Fruit fly (Drosophila melanogaster) whole organism, adult: Measurements from ENCODE around the gene CG7551.

Experiments used
- CG11617 ChIP-seq: fragments of 200-800 bp; sonication (Bioruptor generic); optimal IDR thresholded peaks from 2 replicates; lab custom pipeline; 2017; ENCODE audit warnings: mild to moderate bottlenecking, missing biosample characterization, missing genetic modification reagents, missing genetic modification characterization
- CG14711 ChIP-seq: fragments of 200-800 bp; sonication (Bioruptor generic); optimal IDR thresholded peaks from 2 replicates; lab custom pipeline; 2018; ENCODE audit warnings: missing biosample characterization, mild to moderate bottlenecking, missing genetic modification characterization, moderate library complexity
- CG33017 ChIP-seq: fragments of 200-800 bp; sonication (Bioruptor generic); optimal IDR thresholded peaks from 2 replicates; lab custom pipeline; 2018; ENCODE audit warnings: missing biosample characterization, mild to moderate bottlenecking, missing genetic modification characterization, moderate library complexity
- CG5204 ChIP-seq: fragments of 200-800 bp; sonication (Bioruptor generic); optimal IDR thresholded peaks from 2 replicates; lab custom pipeline; 2016; ENCODE audit warnings: missing biosample characterization, missing genetic modification characterization
- CG7045 ChIP-seq: fragments of 200-800 bp; sonication (Bioruptor generic); optimal IDR thresholded peaks from 2 replicates; lab custom pipeline; 2017; ENCODE audit warnings: missing biosample characterization, mild to moderate bottlenecking, missing genetic modification characterization
- CG7101 ChIP-seq: fragments of 200-800 bp; sonication (Bioruptor generic); optimal IDR thresholded peaks from 2 replicates; lab custom pipeline; 2018; ENCODE audit warnings: missing biosample characterization, mild to moderate bottlenecking, missing genetic modification characterization, moderate library complexity
- Mnt ChIP-seq: fragments of 200-800 bp; sonication (Bioruptor generic); optimal IDR thresholded peaks from 2 replicates; lab custom pipeline; 2016; ENCODE audit warnings: missing biosample characterization, mild to moderate bottlenecking, missing genetic modification characterization
- cic ChIP-seq: fragments of 200-800 bp; sonication (Bioruptor generic); optimal IDR thresholded peaks from 2 replicates; lab custom pipeline; 2017; ENCODE audit warnings: missing biosample characterization, mild to moderate bottlenecking, missing genetic modification characterization, moderate library complexity
- tj ChIP-seq: fragments of 200-800 bp; sonication (Bioruptor generic); optimal IDR thresholded peaks from 3 replicates; lab custom pipeline; 2017; ENCODE audit warnings: missing biosample characterization, mild to moderate bottlenecking, missing genetic modification characterization, moderate library complexity

DNA sequence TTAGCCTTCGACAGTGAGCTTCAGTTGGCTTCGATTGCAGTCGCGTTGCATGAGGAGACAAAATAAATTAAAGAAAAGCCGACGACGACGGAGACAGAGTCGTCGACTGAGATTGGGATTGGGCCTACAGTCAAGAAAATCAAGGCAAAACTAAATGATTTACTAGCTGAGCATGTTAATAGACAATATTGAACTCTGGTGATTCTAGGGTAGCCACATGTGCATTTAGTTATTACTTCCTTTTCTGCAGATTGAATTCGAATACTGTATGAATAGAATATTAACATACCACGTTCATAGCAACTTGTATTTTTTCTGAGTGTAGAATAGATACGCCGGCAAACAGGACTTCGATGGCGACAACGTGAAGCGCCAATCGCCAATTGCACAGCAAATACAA, 9.9 kb upstream of the CG7551 start:
- no peak for TF ChIP-seq CG5204 (GFP tag; lab: Kevin White, UChicago)
- no peak for TF ChIP-seq CG11617
- no peak for TF ChIP-seq Mnt (GFP tag; lab: Kevin White, UChicago)
- TF ChIP-seq CG33017 (tag; lab: Kevin White, UChicago), result no peak
- TF ChIP-seq cic (GFP tag; lab: Kevin White, UChicago), result no peak
- TF ChIP-seq CG7045 (GFP tag; lab: Kevin White, UChicago), result no peak
- TF ChIP-seq CG14711 (tag; lab: Kevin White, UChicago), result no peak
- TF ChIP-seq tj, result no peak
- no peak for TF ChIP-seq CG7101 (tag; lab: Kevin White, UChicago)
